Fruit fly (Drosophila melanogaster) whole organism, embryonic: ENCODE results near the gene CG15247.

Experiments used
- Ada2b ChIP-seq: fragments of 200-800 bp; sonication (Bioruptor generic); IDR thresholded peaks from 2 replicates; pipeline ENCODE4 v1.3.6; 2022; ENCODE audit warnings: missing biosample characterization, missing genetic modification characterization
- Blimp-1 ChIP-seq: fragments of 200-800 bp; sonication (Bioruptor generic); optimal IDR thresholded peaks from 3 replicates; lab custom pipeline; 2018; ENCODE audit warnings: missing biosample characterization, missing genetic modification characterization, mild to moderate bottlenecking, moderate library complexity, missing genetic modification reagents
- CG10543 ChIP-seq: fragments of 200-800 bp; sonication (Bioruptor generic); optimal IDR thresholded peaks from 3 replicates; lab custom pipeline; 2017; ENCODE audit warnings: missing biosample characterization, mild to moderate bottlenecking, missing genetic modification characterization, moderate library complexity
- CG11723 ChIP-seq: fragments of 200-800 bp; sonication (Bioruptor generic); optimal IDR thresholded peaks from 2 replicates; lab custom pipeline; 2017; ENCODE audit warnings: missing biosample characterization, mild to moderate bottlenecking, missing genetic modification characterization
- CG12769 ChIP-seq: fragments of 200-800 bp; sonication (Bioruptor generic); optimal IDR thresholded peaks from 2 replicates; lab custom pipeline; 2019; ENCODE audit warnings: missing biosample characterization, mild to moderate bottlenecking, missing genetic modification characterization, moderate library complexity
- CG13894 ChIP-seq: fragments of 200-800 bp; sonication (Bioruptor generic); optimal IDR thresholded peaks from 3 replicates; lab custom pipeline; 2018; ENCODE audit warnings: missing biosample characterization, mild to moderate bottlenecking, missing genetic modification characterization, moderate library complexity
- CG14014 ChIP-seq: fragments of 200-800 bp; sonication (Bioruptor generic); IDR thresholded peaks from 2 replicates; pipeline ENCODE4 v1.3.6; 2022; ENCODE audit warnings: missing biosample characterization, missing genetic modification characterization
- CG15269 ChIP-seq: fragments of 200-800 bp; sonication (Bioruptor generic); optimal IDR thresholded peaks from 2 replicates; lab custom pipeline; 2018; ENCODE audit warnings: missing biosample characterization, mild to moderate bottlenecking, missing genetic modification characterization, moderate library complexity
- CG1603 ChIP-seq: fragments of 200-800 bp; sonication (Bioruptor generic); optimal IDR thresholded peaks from 2 replicates; lab custom pipeline; 2019; ENCODE audit warnings: missing biosample characterization, mild to moderate bottlenecking, missing genetic modification characterization, moderate library complexity
- CG16779 ChIP-seq: fragments of 200-800 bp; sonication (Bioruptor generic); IDR thresholded peaks from 2 replicates; pipeline ENCODE4 v1.3.6; 2022; ENCODE audit warnings: missing biosample characterization, missing genetic modification characterization
- CG2116 ChIP-seq: fragments of 200-800 bp; sonication (Bioruptor generic); optimal IDR thresholded peaks from 3 replicates; lab custom pipeline; 2018; ENCODE audit warnings: missing biosample characterization, mild to moderate bottlenecking, missing genetic modification characterization
- CG2678 ChIP-seq: fragments of 200-800 bp; sonication (Bioruptor generic); optimal IDR thresholded peaks from 3 replicates; lab custom pipeline; 2019; ENCODE audit warnings: missing biosample characterization, mild to moderate bottlenecking, missing genetic modification characterization, moderate library complexity
- CG4424 ChIP-seq: fragments of 200-800 bp; sonication (Bioruptor generic); optimal IDR thresholded peaks from 3 replicates; lab custom pipeline; 2016; ENCODE audit warnings: missing biosample characterization, missing genetic modification characterization
- CG4820 ChIP-seq: fragments of 200-800 bp; sonication (Bioruptor generic); optimal IDR thresholded peaks from 3 replicates; lab custom pipeline; 2016; ENCODE audit warnings: missing biosample characterization, missing genetic modification characterization
- CG6272 ChIP-seq: fragments of 200-800 bp; sonication (Bioruptor generic); IDR thresholded peaks from 2 replicates; pipeline ENCODE4 v1.3.6; 2022; ENCODE audit warnings: missing biosample characterization, missing genetic modification characterization
- CG6654 ChIP-seq: fragments of 200-800 bp; sonication (Bioruptor generic); optimal IDR thresholded peaks from 2 replicates; lab custom pipeline; 2017; ENCODE audit warnings: missing biosample characterization, mild to moderate bottlenecking, missing genetic modification characterization
- CG7745 ChIP-seq: fragments of 200-800 bp; sonication (Bioruptor generic); optimal IDR thresholded peaks from 2 replicates; lab custom pipeline; 2018; ENCODE audit warnings: missing biosample characterization, mild to moderate bottlenecking, missing genetic modification characterization, moderate library complexity
- CG7839 ChIP-seq: fragments of 200-800 bp; sonication (Bioruptor generic); optimal IDR thresholded peaks from 3 replicates; lab custom pipeline; 2018; ENCODE audit warnings: missing biosample characterization, mild to moderate bottlenecking, missing genetic modification characterization, moderate library complexity
- CG8089 ChIP-seq: fragments of 200-800 bp; sonication (Bioruptor generic); optimal IDR thresholded peaks from 3 replicates; lab custom pipeline; 2016; ENCODE audit warnings: missing biosample characterization, missing genetic modification characterization
- CG8290 ChIP-seq, 3 experiments: fragments of 200-800 bp; sonication (Bioruptor generic); optimal IDR thresholded peaks; 2 replicates each; lab custom pipeline; 2016 to 2019; ENCODE audit warnings: missing biosample characterization in 3 of 3, missing genetic modification characterization in 3 of 3, mild to moderate bottlenecking in 2 of 3, moderate library complexity in 1 of 3
- CG8388 ChIP-seq: fragments of 200-800 bp; sonication (Bioruptor generic); optimal IDR thresholded peaks from 2 replicates; lab custom pipeline; 2019; ENCODE audit warnings: missing biosample characterization, mild to moderate bottlenecking, missing genetic modification characterization, moderate library complexity
- CG9215 ChIP-seq: fragments of 200-800 bp; sonication (Bioruptor generic); IDR thresholded peaks from 2 replicates; pipeline ENCODE4 v1.3.6; 2022; ENCODE audit warnings: missing biosample characterization, missing genetic modification characterization
- CTCF ChIP-seq: fragments of 200-800 bp; sonication (Bioruptor generic); optimal IDR thresholded peaks from 2 replicates; lab custom pipeline; 2017; ENCODE audit warnings: missing biosample characterization, mild to moderate bottlenecking, missing genetic modification characterization, moderate library complexity
- Dbx ChIP-seq: fragments of 200-800 bp; sonication (Bioruptor generic); IDR thresholded peaks from 3 replicates; pipeline ENCODE4 v1.3.6; 2022; ENCODE audit warnings: missing biosample characterization, missing genetic modification characterization
- E2f1 ChIP-seq: fragments of 200-800 bp; sonication (Bioruptor generic); IDR thresholded peaks from 2 replicates; pipeline ENCODE4 v1.3.6; 2022; ENCODE audit warnings: missing biosample characterization, missing genetic modification characterization
- Med ChIP-seq: fragments of 200-800 bp; sonication (Bioruptor generic); peaks from one replicate; lab custom pipeline; 2016; ENCODE audit warnings: missing biosample characterization, missing genetic modification characterization, mild to moderate bottlenecking, inconsistent platforms, moderate library complexity
- Mrtf ChIP-seq: fragments of 200-800 bp; sonication (Bioruptor generic); IDR thresholded peaks from 3 replicates; pipeline ENCODE4 v1.3.6; 2022; ENCODE audit warnings: missing biosample characterization, missing genetic modification characterization
- PHDP ChIP-seq: fragments of 200-800 bp; sonication (Bioruptor generic); optimal IDR thresholded peaks from 3 replicates; lab custom pipeline; 2018; ENCODE audit warnings: missing biosample characterization, mild to moderate bottlenecking, missing genetic modification characterization, moderate library complexity
- Pdp1 ChIP-seq, 2 experiments: fragments of 200-800 bp; sonication (Bioruptor generic); optimal IDR thresholded peaks; 3 replicates each; lab custom pipeline; 2016; ENCODE audit warnings: missing biosample characterization in 2 of 2, missing genetic modification characterization in 2 of 2, mild to moderate bottlenecking in 1 of 2, moderate library complexity in 1 of 2
- Rfx ChIP-seq: fragments of 200-800 bp; sonication (Bioruptor generic); IDR thresholded peaks from 2 replicates; pipeline ENCODE4 v1.3.6; 2022; ENCODE audit warnings: missing biosample characterization, missing genetic modification characterization
- Sox102F ChIP-seq: fragments of 200-800 bp; sonication (Bioruptor generic); optimal IDR thresholded peaks from 2 replicates; lab custom pipeline; 2018; ENCODE audit warnings: missing biosample characterization, mild to moderate bottlenecking, missing genetic modification characterization, moderate library complexity
- Sry-δ ChIP-seq: fragments of 200-800 bp; sonication (Bioruptor generic); optimal IDR thresholded peaks from 2 replicates; lab custom pipeline; 2016; ENCODE audit warnings: missing biosample characterization, missing genetic modification characterization
- danr ChIP-seq: fragments of 200-800 bp; sonication (Bioruptor generic); IDR thresholded peaks from 2 replicates; pipeline ENCODE4 v1.3.6; 2022; ENCODE audit warnings: missing biosample characterization, missing genetic modification characterization
- dati ChIP-seq: fragments of 200-800 bp; sonication (Bioruptor generic); IDR thresholded peaks from 2 replicates; pipeline ENCODE4 v1.3.6; 2022; ENCODE audit warnings: missing biosample characterization, missing genetic modification characterization
- dmrt99B ChIP-seq: fragments of 200-800 bp; sonication (Bioruptor generic); optimal IDR thresholded peaks from 2 replicates; lab custom pipeline; 2018; ENCODE audit warnings: missing biosample characterization, mild to moderate bottlenecking, missing genetic modification characterization, moderate library complexity
- esg ChIP-seq: fragments of 200-800 bp; sonication (Bioruptor generic); conservative IDR thresholded peaks from 2 replicates; pipeline ENCODE4 v1.3.6; 2022; ENCODE audit warnings: missing biosample characterization, missing genetic modification characterization
- fd96Cb ChIP-seq: fragments of 200-800 bp; sonication (Bioruptor generic); optimal IDR thresholded peaks from 2 replicates; lab custom pipeline; 2018; ENCODE audit warnings: missing biosample characterization, mild to moderate bottlenecking, missing genetic modification characterization, moderate library complexity
- gsb ChIP-seq: fragments of 200-800 bp; sonication (Bioruptor generic); IDR thresholded peaks from 2 replicates; pipeline ENCODE4 v1.3.6; 2022; ENCODE audit warnings: missing biosample characterization, missing genetic modification characterization
- ind ChIP-seq: fragments of 200-800 bp; sonication (Bioruptor generic); optimal IDR thresholded peaks from 3 replicates; lab custom pipeline; 2016; ENCODE audit warnings: missing biosample characterization, missing genetic modification characterization
- ken ChIP-seq: fragments of 200-800 bp; sonication (Bioruptor generic); IDR thresholded peaks from 3 replicates; pipeline ENCODE4 v1.3.6; 2022; ENCODE audit warnings: missing biosample characterization, missing genetic modification characterization
- lab ChIP-seq: fragments of 200-800 bp; sonication (Bioruptor generic); optimal IDR thresholded peaks from 3 replicates; lab custom pipeline; 2017; ENCODE audit warnings: missing biosample characterization, missing genetic modification characterization, mild to moderate bottlenecking, moderate library complexity, missing genetic modification reagents
- mirr ChIP-seq: fragments of 200-800 bp; sonication (Bioruptor generic); optimal IDR thresholded peaks from 3 replicates; lab custom pipeline; 2018; ENCODE audit warnings: missing biosample characterization, mild to moderate bottlenecking, missing genetic modification characterization
- sd ChIP-seq: fragments of 200-800 bp; sonication (Bioruptor generic); optimal IDR thresholded peaks from 3 replicates; lab custom pipeline; 2018; ENCODE audit warnings: missing biosample characterization, mild to moderate bottlenecking, missing genetic modification characterization, moderate library complexity
- sens ChIP-seq: fragments of 200-800 bp; sonication (Bioruptor generic); peaks from one replicate; lab custom pipeline; 2016; ENCODE audit warnings: missing biosample characterization, missing genetic modification characterization
- vvl ChIP-seq: fragments of 200-800 bp; sonication (Bioruptor generic); IDR thresholded peaks from 2 replicates; pipeline ENCODE4 v1.3.6; 2022; ENCODE audit warnings: missing biosample characterization, missing genetic modification characterization

Gene CG15247

dm6 chrX:9892834-9893233, 16.4 kb upstream of the CG15247 start (continued):
- TF ChIP-seq CG7839 (peak; percentile 46), CG6272 (GFP tag; lab: Robert Waterston, UW) (0 out of 2 replicates have a peak, but pooled peaks have one; percentile 31), CG4424 (GFP tag; lab: Kevin White, UChicago) (peak; percentile 10), Ada2b (GFP tag; lab: Robert Waterston, UW) (peak; percentile 69), CG16779 (GFP tag; lab: Robert Waterston, UW) (no peak), E2f1 (GFP tag; lab: Robert Waterston, UW) (peak; percentile 61), dati (GFP tag; lab: Robert Waterston, UW) (no peak), CG1603 (tag; lab: Kevin White, UChicago) (peak; percentile 58), ind (GFP tag; lab: Kevin White, UChicago) (peak; percentile 49), ken (GFP tag; lab: Robert Waterston, UW) (peak; percentile 61; the same call in 2 of the 3 replicates), CG12769 (tag; lab: Kevin White, UChicago) (peak; percentile 52), Sox102F (GFP tag; lab: Kevin White, UChicago) (peak; percentile 52), CG4820 (GFP tag; lab: Kevin White, UChicago) (peak; percentile 16), CG9215 (GFP tag; lab: Robert Waterston, UW) (peak; percentile 37; the same call in 1 of the 2 replicates), Sry-δ (GFP tag; lab: Kevin White, UChicago) (no peak), CG2116 (GFP tag; lab: Kevin White, UChicago) (no peak), dmrt99B (tag; lab: Kevin White, UChicago) (peak; percentile 48), CG8089 (GFP tag; lab: Kevin White, UChicago) (no peak), Blimp-1 (GFP tag; lab: Kevin White, UChicago) (peak; percentile 47), CG8388 (GFP tag; lab: Kevin White, UChicago) (peak; percentile 22), CG6654 (GFP tag; lab: Kevin White, UChicago) (no peak), danr (GFP tag; lab: Robert Waterston, UW) (peak; percentile 10; the same call in 1 of the 2 replicates), CG2678 (peak; percentile 32), CG11723 (GFP tag; lab: Kevin White, UChicago) (no peak), PHDP (peak; percentile 9)

dm6 chrX:9889686-9890085, 13.2 kb upstream of the CG15247 start:
- no peak for TF ChIP-seq Mrtf (GFP tag; lab: Robert Waterston, UW)
- TF ChIP-seq CTCF (GFP tag; lab: Kevin White, UChicago) = peak; percentile 57
- peak; percentile 32 for TF ChIP-seq sens (GFP tag; lab: Kevin White, UChicago)

dm6 chrX:9885363-9885762, 8.9 kb upstream of the CG15247 start:
- TF ChIP-seq esg (GFP tag; lab: Robert Waterston, UW) (no peak), CG13894 (tag; lab: Kevin White, UChicago) (peak; percentile 79), Pdp1 (GFP tag; optimal IDR thresholded peaks at IDR 0.05; lab: Kevin White, UChicago) (peak in 1 of 2 experiments; percentile 36), Rfx (GFP tag; lab: Robert Waterston, UW) (peak; percentile 33; the same call in 1 of the 2 replicates), CG8290 (GFP tag; optimal IDR thresholded peaks at IDR 0.05; lab: Kevin White, UChicago) (no peak), CG8290 (tag; optimal IDR thresholded peaks at IDR 0.05; lab: Kevin White, UChicago) (peak in 1 of 2 experiments; percentile 19), lab (GFP tag; lab: Kevin White, UChicago) (peak; percentile 3), sd (tag; lab: Kevin White, UChicago) (peak; percentile 12), fd96Cb (no peak), mirr (peak; percentile 23), gsb (no peak), vvl (GFP tag; lab: Robert Waterston, UW) (peak; percentile 20; the same call in 1 of the 2 replicates), CG2678 (peak; percentile 3), Med (GFP tag; lab: Kevin White, UChicago) (peak; percentile 66), Dbx (0 out of 3 replicates have a peak, but pooled peaks have one; percentile 11), CG10543 (GFP tag; lab: Kevin White, UChicago) (peak; percentile 5), CG7745 (no peak), CG12769 (tag; lab: Kevin White, UChicago) (peak; percentile 44), CG15269 (tag; lab: Kevin White, UChicago) (peak; percentile 2), CG14014 (GFP tag; lab: Robert Waterston, UW) (peak; percentile 22; the same call in 1 of the 2 replicates)
